Fruit fly (Drosophila melanogaster) whole organism, prepupa: Measurements from ENCODE around the gene CG15576.

Experiments
- CG10631 ChIP-seq: fragments of 200-800 bp; sonication (Bioruptor generic); optimal IDR thresholded peaks from 2 replicates; lab custom pipeline; 2016; ENCODE audit warnings: missing biosample characterization, missing genetic modification characterization
- CG10669 ChIP-seq: fragments of 200-800 bp; sonication (Bioruptor generic); optimal IDR thresholded peaks from 3 replicates; lab custom pipeline; 2018; ENCODE audit warnings: missing biosample characterization, mild to moderate bottlenecking, missing genetic modification characterization, moderate library complexity
- CG11294 ChIP-seq: fragments of 200-800 bp; sonication (Bioruptor generic); IDR thresholded peaks from 2 replicates; pipeline ENCODE4 v1.3.6; 2022; ENCODE audit warnings: missing biosample characterization, missing genetic modification characterization
- CG1621 ChIP-seq: fragments of 200-800 bp; sonication (Bioruptor generic); optimal IDR thresholded peaks from 3 replicates; lab custom pipeline; 2018; ENCODE audit warnings: missing biosample characterization, mild to moderate bottlenecking, missing genetic modification characterization
- CG3032 ChIP-seq: fragments of 200-800 bp; optimal IDR thresholded peaks from 2 replicates; lab custom pipeline; 2019; ENCODE audit warnings: missing biosample characterization, mild to moderate bottlenecking, missing genetic modification characterization, moderate library complexity
- CG31627 ChIP-seq: fragments of 200-800 bp; sonication (Bioruptor generic); optimal IDR thresholded peaks from 3 replicates; lab custom pipeline; 2016; ENCODE audit warnings: missing biosample characterization, missing genetic modification characterization
- CG6163 ChIP-seq: fragments of 200-800 bp; sonication (Bioruptor generic); IDR thresholded peaks from 3 replicates; pipeline ENCODE4 v1.3.6; 2022; ENCODE audit warnings: missing biosample characterization, missing genetic modification characterization
- CG8319 ChIP-seq: fragments of 200-800 bp; sonication (Bioruptor generic); optimal IDR thresholded peaks from 3 replicates; lab custom pipeline; 2016; ENCODE audit warnings: missing biosample characterization, missing genetic modification characterization
- Hr38 ChIP-seq: sonication (Bioruptor generic); optimal IDR thresholded peaks from 2 replicates; lab custom pipeline; 2016; ENCODE audit warnings: missing biosample characterization, missing genetic modification characterization
- Hr39 ChIP-seq: fragments of 200-800 bp; sonication (Bioruptor generic); optimal IDR thresholded peaks from 2 replicates; lab custom pipeline; 2016; ENCODE audit warnings: missing biosample characterization, missing genetic modification characterization
- Hr4 ChIP-seq: fragments of 200-800 bp; sonication (Bioruptor generic); optimal IDR thresholded peaks from 3 replicates; lab custom pipeline; 2016; ENCODE audit warnings: missing biosample characterization, missing genetic modification characterization
- Met ChIP-seq: fragments of 200-800 bp; sonication (Bioruptor generic); optimal IDR thresholded peaks from 3 replicates; lab custom pipeline; 2016; ENCODE audit warnings: missing biosample characterization, missing genetic modification characterization
- OdsH ChIP-seq: fragments of 200-800 bp; sonication (Bioruptor generic); optimal IDR thresholded peaks from 3 replicates; lab custom pipeline; 2016; ENCODE audit warnings: missing biosample characterization, missing genetic modification characterization
- Sox14 ChIP-seq: fragments of 200-800 bp; sonication (Bioruptor generic); optimal IDR thresholded peaks from 3 replicates; lab custom pipeline; 2016; ENCODE audit warnings: missing biosample characterization, missing genetic modification characterization
- achi ChIP-seq: fragments of 200-800 bp; sonication (Bioruptor generic); optimal IDR thresholded peaks from 3 replicates; lab custom pipeline; 2016; ENCODE audit warnings: missing biosample characterization, missing genetic modification characterization
- acj6 ChIP-seq: fragments of 200-800 bp; sonication (Bioruptor generic); optimal IDR thresholded peaks from 3 replicates; lab custom pipeline; 2016; ENCODE audit warnings: missing biosample characterization, missing genetic modification characterization
- cyc ChIP-seq: fragments of 200-800 bp; sonication (Bioruptor generic); optimal IDR thresholded peaks from 3 replicates; lab custom pipeline; 2016; ENCODE audit warnings: missing biosample characterization, missing genetic modification characterization
- fkh ChIP-seq: fragments of 200-800 bp; sonication (Bioruptor generic); optimal IDR thresholded peaks from 3 replicates; lab custom pipeline; 2017; ENCODE audit warnings: missing biosample characterization, mild to moderate bottlenecking, missing genetic modification characterization, moderate library complexity
- lz ChIP-seq: fragments of 200-800 bp; sonication (Bioruptor generic); optimal IDR thresholded peaks from 3 replicates; lab custom pipeline; 2016; ENCODE audit warnings: missing biosample characterization, missing genetic modification characterization
- pdm3 ChIP-seq: fragments of 200-800 bp; sonication (Bioruptor generic); optimal IDR thresholded peaks from 3 replicates; lab custom pipeline; 2016; ENCODE audit warnings: missing biosample characterization, missing genetic modification characterization
- spab ChIP-seq: fragments of 200-800 bp; sonication (Bioruptor generic); optimal IDR thresholded peaks from 2 replicates; lab custom pipeline; 2017; ENCODE audit warnings: missing biosample characterization, mild to moderate bottlenecking, missing genetic modification characterization, missing genetic modification reagents
- ss ChIP-seq, 2 experiments: fragments of 200-800 bp; sonication (Bioruptor generic); optimal IDR thresholded peaks; 2 replicates in 1 of 2; 3 replicates in 1 of 2; lab custom pipeline; 2017 to 2018; ENCODE audit warnings: mild to moderate bottlenecking in 2 of 2, missing biosample characterization in 2 of 2, missing genetic modification characterization in 2 of 2, moderate library complexity in 1 of 2
- topi ChIP-seq: fragments of 200-800 bp; sonication (Bioruptor generic); optimal IDR thresholded peaks from 3 replicates; lab custom pipeline; 2016; ENCODE audit warnings: missing biosample characterization, missing genetic modification characterization
- vri ChIP-seq: fragments of 200-800 bp; sonication (Bioruptor generic); optimal IDR thresholded peaks from 3 replicates; lab custom pipeline; 2016; ENCODE audit warnings: missing biosample characterization, mild to moderate bottlenecking, missing genetic modification characterization

The CG15576 gene

dm6 chrX:4203713-4204447 is 48.7 kb downstream of the CG15576 start (continued):
- TF ChIP-seq CG10669: peak; percentile 24
- no peak for TF ChIP-seq Hr39 (GFP tag; lab: Kevin White, UChicago)
- peak; percentile 28 for TF ChIP-seq CG3032
- TF ChIP-seq CG6163: peak; percentile 54; the same call in 2 of the 3 replicates
- no peak for TF ChIP-seq CG31627
- TF ChIP-seq vri (GFP tag; lab: Kevin White, UChicago): no peak
- TF ChIP-seq lz (GFP tag; lab: Kevin White, UChicago): no peak
- TF ChIP-seq Met (GFP tag; lab: Kevin White, UChicago): no peak
- peak; percentile 14 for TF ChIP-seq achi (GFP tag; lab: Kevin White, UChicago)
- no peak for TF ChIP-seq Hr38 (GFP tag; lab: Kevin White, UChicago)
- TF ChIP-seq acj6 (GFP tag; lab: Kevin White, UChicago): peak; percentile 6
- no peak for TF ChIP-seq cyc
- no peak for TF ChIP-seq Hr4
- peak; percentile 29 to 64 for TF ChIP-seq ss (GFP tag; optimal IDR thresholded peaks at IDR 0.05; lab: Kevin White, UChicago)
- peak; percentile 26 for TF ChIP-seq OdsH (GFP tag; lab: Kevin White, UChicago)
- no peak for TF ChIP-seq spab
- TF ChIP-seq CG1621 (tag; lab: Kevin White, UChicago): no peak
- TF ChIP-seq topi (GFP tag; lab: Kevin White, UChicago): no peak
- peak; percentile 18 for TF ChIP-seq CG10631 (GFP tag; lab: Kevin White, UChicago)
- TF ChIP-seq CG11294: no peak
- TF ChIP-seq CG8319: no peak
- TF ChIP-seq pdm3 (GFP tag; lab: Kevin White, UChicago): peak; percentile 11
- peak; percentile 24 for TF ChIP-seq Sox14 (GFP tag; lab: Kevin White, UChicago)

- TF ChIP-seq vri (GFP tag; lab: Kevin White, UChicago): no peak
- peak; percentile 89 for TF ChIP-seq fkh (GFP tag; lab: Kevin White, UChicago)
Observed at dm6 chrX:4202235-4202794, 50.3 kb downstream of the CG15576 start.
